Worm (Caenorhabditis elegans): ENCODE measurements around the gene adt-2.

The adt-2 gene

DNA sequence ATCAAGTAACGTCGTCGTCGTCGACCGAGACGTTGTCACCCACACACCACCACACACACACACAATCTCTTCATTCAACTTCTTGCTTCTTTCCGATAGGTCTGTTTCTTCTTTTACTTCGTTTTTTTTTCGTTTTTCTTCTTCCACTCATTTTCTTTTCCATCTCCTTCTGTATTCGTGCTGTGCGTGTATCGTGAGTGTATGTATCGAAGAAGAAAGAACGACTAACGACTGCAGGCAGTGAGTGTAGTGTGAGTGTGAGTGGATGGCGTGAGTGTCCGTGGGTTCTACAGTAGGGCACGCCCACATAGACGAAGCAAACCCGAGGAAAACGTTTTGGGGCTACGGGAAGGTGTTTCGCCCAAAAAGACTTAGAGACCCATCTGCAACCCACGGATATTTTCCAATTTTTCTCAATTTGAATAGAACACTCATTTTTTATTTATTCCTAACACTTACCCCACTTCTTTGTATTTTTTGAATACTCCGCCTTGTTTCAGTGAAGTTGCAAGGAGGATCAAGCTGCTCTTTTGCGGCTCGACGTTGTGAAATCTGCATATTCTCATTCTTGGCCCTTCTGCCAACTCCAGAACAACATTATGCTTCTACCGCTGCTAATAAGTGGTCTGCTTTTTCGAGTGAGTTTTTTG, at the start of gene adt-2:
Gene adt-2 (plus strand): TSS at position 600 of the 650 bp plus-strand sequence.
- peak; percentile 3 for TF ChIP-seq nfya-1 (tag; optimal IDR thresholded peaks at IDR 0.05; ENCODE audit: insufficient read depth)
- no peak for TF ChIP-seq nhr-76 (tag; optimal IDR thresholded peaks at IDR 0.05)
- TF ChIP-seq nhr-23 (tag; optimal IDR thresholded peaks at IDR 0.05) = peak; percentile 78
- TF ChIP-seq elt-1 (tag; optimal IDR thresholded peaks at IDR 0.05) = no peak
- TF ChIP-seq ceh-28 (tag; optimal IDR thresholded peaks at IDR 0.05) = peak; percentile 1
- peak; percentile 9 for TF ChIP-seq nhr-43 (tag; optimal IDR thresholded peaks at IDR 0.05; ENCODE audit: poor library complexity, severe bottlenecking)
- peak; percentile 83 for TF ChIP-seq nhr-25 (tag; optimal IDR thresholded peaks at IDR 0.05)

DNA sequence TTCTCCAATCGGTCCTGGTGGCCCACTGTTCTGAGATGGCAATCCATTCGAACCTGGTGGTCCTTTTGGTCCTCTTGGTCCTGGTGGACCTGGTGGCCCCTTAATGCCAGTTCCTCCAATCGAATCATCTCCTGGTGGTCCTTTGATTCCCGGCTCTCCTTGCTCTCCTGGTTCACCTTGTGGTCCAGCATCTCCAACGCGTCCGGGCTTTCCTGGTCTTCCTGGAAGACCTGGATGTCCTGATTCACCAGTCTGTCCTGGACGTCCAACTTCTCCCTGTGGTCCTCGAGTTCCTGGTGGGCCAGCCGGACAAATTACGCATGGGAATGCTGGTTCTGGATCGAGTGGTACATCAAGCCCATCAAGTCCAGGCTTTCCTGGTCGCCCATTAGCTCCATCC, 49.1 kb upstream of the adt-2 start:
- TF ChIP-seq snpc-4 (tag; optimal IDR thresholded peaks at IDR 0.05) (no peak), ceh-9 (tag; optimal IDR thresholded peaks at IDR 0.05) (no peak), elt-1 (tag; optimal IDR thresholded peaks at IDR 0.05) (no peak)

DNA sequence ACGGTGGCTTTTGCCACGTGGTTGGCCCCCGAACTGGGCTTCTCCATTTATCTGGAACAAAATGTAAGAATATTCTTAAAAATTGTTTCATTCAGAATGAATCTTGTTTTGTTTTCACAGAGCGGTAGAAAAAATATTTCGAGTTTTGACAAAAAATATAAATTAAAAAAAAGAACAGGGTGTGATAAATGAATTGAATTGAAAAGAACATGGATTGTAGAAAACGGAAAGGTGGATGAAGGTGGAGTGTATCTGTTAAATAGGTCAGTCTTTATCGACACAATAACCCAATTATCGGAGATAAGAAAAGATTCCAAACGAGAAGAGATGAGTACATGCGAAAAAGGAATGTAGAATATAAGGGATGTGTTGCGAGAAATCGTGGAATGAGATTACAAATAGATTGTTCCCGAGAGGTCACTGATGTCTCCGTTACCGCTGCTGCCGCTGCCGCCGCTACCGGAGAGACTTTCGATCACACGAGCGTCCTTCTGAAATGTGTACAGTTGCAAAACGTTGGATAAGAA, 48.2 kb upstream of the adt-2 start, which contains the start of gene dpy-7:
Gene dpy-7 (minus strand): TSS at position 51 of the 527 bp plus-strand sequence.
- TF ChIP-seq fkh-2 (tag; optimal IDR thresholded peaks at IDR 0.05) (no peak), nhr-43 (tag; optimal IDR thresholded peaks at IDR 0.05; ENCODE audit: poor library complexity, severe bottlenecking) (peak; percentile 26), nhr-23 (tag; optimal IDR thresholded peaks at IDR 0.05) (peak; percentile 98), lin-39 (tag; optimal IDR thresholded peaks at IDR 0.05) (no peak)

DNA sequence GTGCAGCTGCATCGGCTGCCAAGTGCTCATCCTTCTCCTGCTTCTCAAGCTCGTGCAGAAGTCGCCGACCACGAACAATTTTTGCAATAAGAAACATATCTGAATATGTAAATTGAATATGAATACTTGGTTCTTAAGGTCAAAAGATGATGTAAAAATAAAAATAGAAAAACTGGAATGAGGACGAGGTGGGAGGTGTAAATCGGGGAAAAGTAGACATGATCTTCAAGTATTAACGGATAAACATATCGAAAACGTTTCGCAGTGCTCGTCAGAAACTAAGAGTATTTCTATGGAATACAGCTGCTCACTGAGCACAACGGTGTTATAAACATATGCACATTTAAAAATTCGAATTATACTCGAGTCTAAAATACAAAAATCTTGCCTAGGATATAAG, 46.0 kb upstream of the adt-2 start, which contains the start of gene glb-16:
Gene glb-16 (minus strand): TSS at position 101 of the 400 bp plus-strand sequence.
- TF ChIP-seq ceh-9 (tag; optimal IDR thresholded peaks at IDR 0.05) = no peak
- no peak for TF ChIP-seq snpc-4 (tag; optimal IDR thresholded peaks at IDR 0.05)
- TF ChIP-seq nhr-25 (tag; optimal IDR thresholded peaks at IDR 0.05) = no peak
- TF ChIP-seq unc-39 (tag; optimal IDR thresholded peaks at IDR 0.05) = no peak
- no peak for TF ChIP-seq R02D3.7 (tag; optimal IDR thresholded peaks at IDR 0.05)
- TF ChIP-seq nhr-77 (tag; optimal IDR thresholded peaks at IDR 0.05) = no peak
- no peak for TF ChIP-seq egl-27 (tag; optimal IDR thresholded peaks at IDR 0.05)
- TF ChIP-seq daf-12 (tag; optimal IDR thresholded peaks at IDR 0.05) = no peak
- TF ChIP-seq sea-2 (GFP tag; optimal IDR thresholded peaks at IDR 0.05) = no peak
- TF ChIP-seq hmg-11 (tag; optimal IDR thresholded peaks at IDR 0.05) = no peak
- no peak for TF ChIP-seq elt-1 (tag; optimal IDR thresholded peaks at IDR 0.05)
- no peak for TF ChIP-seq egl-5 (tag; optimal IDR thresholded peaks at IDR 0.05)

DNA sequence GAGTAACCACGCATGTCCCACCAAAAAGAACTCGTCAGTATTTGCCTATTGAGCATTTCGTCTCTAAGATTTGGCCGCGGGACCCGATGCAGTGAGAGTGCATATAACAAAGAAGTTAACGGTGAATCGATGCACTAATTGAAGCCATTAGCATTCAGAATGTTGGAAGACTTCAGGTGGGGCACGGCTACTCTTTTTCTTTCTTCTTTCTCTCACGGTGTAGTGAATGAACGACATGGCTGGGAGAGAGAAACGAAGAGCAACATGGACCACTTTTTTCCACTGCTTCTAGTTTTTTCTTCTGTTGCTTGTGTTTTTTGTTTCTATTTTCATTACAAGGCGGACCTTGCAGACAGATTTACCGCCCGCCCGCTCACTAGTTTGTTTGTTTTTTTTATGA, 44.9 kb upstream of the adt-2 start:
- no peak for TF ChIP-seq fos-1 (tag; optimal IDR thresholded peaks at IDR 0.05)
- TF ChIP-seq lsy-12 (tag; optimal IDR thresholded peaks at IDR 0.05) = no peak

DNA sequence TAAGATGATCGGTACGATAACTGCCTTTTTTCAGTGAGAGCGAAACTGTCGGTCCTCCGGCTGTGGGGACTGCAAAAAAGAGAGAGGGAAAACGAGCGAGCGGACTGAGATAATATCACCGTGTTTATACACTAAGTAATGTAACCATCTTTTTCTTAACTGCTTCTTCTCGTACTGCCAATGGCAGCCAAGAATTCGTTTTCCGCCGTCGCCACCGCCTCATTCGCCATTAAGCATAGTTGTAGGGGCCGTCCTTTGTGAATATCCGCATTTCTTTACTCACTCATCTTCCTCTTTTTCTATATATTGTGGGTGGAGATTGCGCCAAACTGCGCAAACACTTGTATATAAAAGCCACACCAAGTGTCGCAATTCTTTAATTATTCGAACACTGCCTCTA, 39.5 kb upstream of the adt-2 start, which contains the start of gene col-174:
Gene col-174 (plus strand): TSS at position 301 of the 400 bp plus-strand sequence.
- TF ChIP-seq nhr-76 (tag; optimal IDR thresholded peaks at IDR 0.05) (no peak), eor-1 (tag; optimal IDR thresholded peaks at IDR 0.05) (no peak), zag-1 (tag; optimal IDR thresholded peaks at IDR 0.05) (no peak), elt-2 (tag; optimal IDR thresholded peaks at IDR 0.05) (no peak), pqm-1 (tag; optimal IDR thresholded peaks at IDR 0.05) (no peak), nhr-23 (tag; optimal IDR thresholded peaks at IDR 0.05) (no peak), elt-3 (tag; optimal IDR thresholded peaks at IDR 0.05) (no peak), hmg-11 (tag; optimal IDR thresholded peaks at IDR 0.05) (no peak), egl-27 (tag; optimal IDR thresholded peaks at IDR 0.05) (no peak), mml-1 (tag; optimal IDR thresholded peaks at IDR 0.05) (no peak), ztf-4 (tag; optimal IDR thresholded peaks at IDR 0.05) (no peak), snpc-4 (tag; optimal IDR thresholded peaks at IDR 0.05) (no peak), ZK546.5 (tag; optimal IDR thresholded peaks at IDR 0.05) (no peak), nhr-77 (tag; optimal IDR thresholded peaks at IDR 0.05) (no peak), ztf-11 (tag; optimal IDR thresholded peaks at IDR 0.05) (no peak), lin-15B (tag; optimal IDR thresholded peaks at IDR 0.05) (no peak), fkh-10 (GFP tag; optimal IDR thresholded peaks at IDR 0.05) (no peak), lin-39 (tag; optimal IDR thresholded peaks at IDR 0.05) (no peak), ceh-28 (tag; optimal IDR thresholded peaks at IDR 0.05) (no peak), daf-12 (tag; optimal IDR thresholded peaks at IDR 0.05) (no peak)

Data from whole organism, L3 larva.